Worm (Caenorhabditis elegans) whole organism, midembryonic: ENCODE results near the gene Y59H11AR.4.

Experiments used
- cog-1 ChIP-seq: sonication (generic microtip); optimal IDR thresholded peaks from 2 replicates; lab custom pipeline; 2016; ENCODE audit warnings: missing genetic modification characterization, missing compliant biosample characterization
- ztf-23 ChIP-seq: fragments of 200-800 bp; sonication (Bioruptor generic); IDR thresholded peaks from 2 replicates; pipeline ENCODE4 v1.3.6; 2022; ENCODE audit warnings: missing genetic modification reagents, missing genetic modification characterization, missing compliant biosample characterization

- TF ChIP-seq ztf-23 (GFP tag; lab: Robert Waterston, UW) (no peak), cog-1 (tag; lab: Kevin White, UChicago) (no peak)
These were observed 29.8 kb downstream of the Y59H11AR.4 start for ce11 chrIV:8570719-8571118.
